Fruit fly (Drosophila melanogaster) whole organism, embryonic: ENCODE measurements around the gene CG7966.

ENCODE experiments used
- Blimp-1 ChIP-seq: fragments of 200-800 bp; sonication (Bioruptor generic); optimal IDR thresholded peaks from 3 replicates; lab custom pipeline; 2018; ENCODE audit warnings: missing biosample characterization, missing genetic modification characterization, mild to moderate bottlenecking, moderate library complexity, missing genetic modification reagents
- CG10209 ChIP-seq: fragments of 200-800 bp; sonication (Bioruptor generic); optimal IDR thresholded peaks from 3 replicates; lab custom pipeline; 2017; ENCODE audit warnings: missing biosample characterization, mild to moderate bottlenecking, missing genetic modification characterization, missing genetic modification reagents
- CG11695 ChIP-seq: fragments of 200-800 bp; sonication (Bioruptor generic); IDR thresholded peaks from 3 replicates; pipeline ENCODE4 v1.3.6; 2022; ENCODE audit warnings: missing biosample characterization, missing genetic modification characterization
- CG1233 ChIP-seq: fragments of 200-800 bp; sonication (Bioruptor generic); optimal IDR thresholded peaks from 4 replicates; lab custom pipeline; 2018; ENCODE audit warnings: missing biosample characterization, mild to moderate bottlenecking, missing genetic modification characterization
- CG12659 ChIP-seq: fragments of 200-800 bp; sonication (Bioruptor generic); optimal IDR thresholded peaks from 3 replicates; lab custom pipeline; 2017; ENCODE audit warnings: mild to moderate bottlenecking, missing biosample characterization, missing genetic modification reagents, missing genetic modification characterization
- CG13287 ChIP-seq: fragments of 200-800 bp; sonication (Bioruptor generic); IDR thresholded peaks from 2 replicates; pipeline ENCODE4 v1.3.6; 2022; ENCODE audit warnings: missing biosample characterization, missing genetic modification characterization; ENCODE audit not compliant: partially characterized antibody
- CG13424 ChIP-seq: fragments of 200-800 bp; sonication (Bioruptor generic); optimal IDR thresholded peaks from 2 replicates; lab custom pipeline; 2019; ENCODE audit warnings: missing biosample characterization, mild to moderate bottlenecking, missing genetic modification characterization, moderate library complexity
- CG14050 ChIP-seq: fragments of 200-800 bp; sonication (Bioruptor generic); IDR thresholded peaks from 3 replicates; pipeline ENCODE4 v1.3.6; 2022; ENCODE audit warnings: missing biosample characterization, missing genetic modification characterization
- CG14441 ChIP-seq: fragments of 200-800 bp; sonication (Bioruptor generic); IDR thresholded peaks from 2 replicates; pipeline ENCODE4 v1.3.6; 2022; ENCODE audit warnings: missing biosample characterization, missing genetic modification characterization
- CG1603 ChIP-seq: fragments of 200-800 bp; sonication (Bioruptor generic); optimal IDR thresholded peaks from 2 replicates; lab custom pipeline; 2019; ENCODE audit warnings: missing biosample characterization, mild to moderate bottlenecking, missing genetic modification characterization, moderate library complexity
- CG17359 ChIP-seq: fragments of 200-800 bp; sonication (Bioruptor generic); optimal IDR thresholded peaks from 3 replicates; lab custom pipeline; 2018; ENCODE audit warnings: missing biosample characterization, mild to moderate bottlenecking, missing genetic modification characterization, moderate library complexity
- CG18764 ChIP-seq: fragments of 200-800 bp; sonication (Bioruptor generic); optimal IDR thresholded peaks from 3 replicates; lab custom pipeline; 2016; ENCODE audit warnings: missing biosample characterization, missing genetic modification characterization
- CG2199 ChIP-seq: fragments of 200-800 bp; sonication (Bioruptor generic); IDR thresholded peaks from 3 replicates; pipeline ENCODE4 v1.3.6; 2022; ENCODE audit warnings: missing biosample characterization, missing genetic modification characterization
- CG2678 ChIP-seq: fragments of 200-800 bp; sonication (Bioruptor generic); optimal IDR thresholded peaks from 3 replicates; lab custom pipeline; 2019; ENCODE audit warnings: missing biosample characterization, mild to moderate bottlenecking, missing genetic modification characterization, moderate library complexity
- CG3407 ChIP-seq: fragments of 200-800 bp; sonication (Bioruptor generic); optimal IDR thresholded peaks from 2 replicates; lab custom pipeline; 2018; ENCODE audit warnings: missing biosample characterization, mild to moderate bottlenecking, missing genetic modification characterization
- CG34422 ChIP-seq: fragments of 200-800 bp; sonication (Bioruptor generic); IDR thresholded peaks from 3 replicates; pipeline ENCODE4 v1.3.6; 2022; ENCODE audit warnings: missing biosample characterization, missing genetic modification characterization
- CG3726 ChIP-seq: fragments of 200-800 bp; sonication (Bioruptor generic); IDR thresholded peaks from 3 replicates; pipeline ENCODE4, ENCODE4 v1.3.6; 2022; ENCODE audit warnings: missing biosample characterization, missing genetic modification characterization
- CG9215 ChIP-seq: fragments of 200-800 bp; sonication (Bioruptor generic); IDR thresholded peaks from 2 replicates; pipeline ENCODE4 v1.3.6; 2022; ENCODE audit warnings: missing biosample characterization, missing genetic modification characterization
- D ChIP-seq, 2 experiments: fragments of 200-800 bp in 1 of 2; fragments of >200 bp in 1 of 2; sonication (Bioruptor generic) in 1 of 2; optimal IDR thresholded peaks; 2 replicates in 1 of 2; 3 replicates in 1 of 2; lab custom pipeline; 2017; ENCODE audit warnings: mild to moderate bottlenecking in 1 of 2, missing biosample characterization in 1 of 2, missing genetic modification characterization in 1 of 2, missing genetic modification reagents in 1 of 2
- D19B ChIP-seq: fragments of 200-800 bp; sonication (Bioruptor generic); optimal IDR thresholded peaks from 2 replicates; lab custom pipeline; 2017; ENCODE audit warnings: missing biosample characterization, mild to moderate bottlenecking, missing genetic modification characterization
- Deaf1 ChIP-seq: fragments of 200-800 bp; optimal IDR thresholded peaks from 3 replicates; lab custom pipeline; 2019; ENCODE audit warnings: missing biosample characterization, mild to moderate bottlenecking, missing genetic modification characterization, moderate library complexity
- Dll ChIP-seq: fragments of 200-800 bp; sonication (Bioruptor generic); IDR thresholded peaks from 4 replicates; pipeline ENCODE4 v1.3.6; 2022; ENCODE audit warnings: missing biosample characterization, missing genetic modification characterization; ENCODE audit not compliant: partially characterized antibody
- Dp ChIP-seq: fragments of 200-800 bp; sonication (Bioruptor generic); optimal IDR thresholded peaks from 2 replicates; lab custom pipeline; 2018; ENCODE audit warnings: missing biosample characterization, mild to moderate bottlenecking, missing genetic modification characterization, moderate library complexity
- Ets65A ChIP-seq: fragments of 200-800 bp; sonication (Bioruptor generic); peaks from one replicate; lab custom pipeline; 2016; ENCODE audit warnings: missing biosample characterization, missing genetic modification characterization
- Med ChIP-seq: fragments of 200-800 bp; sonication (Bioruptor generic); peaks from one replicate; lab custom pipeline; 2016; ENCODE audit warnings: missing biosample characterization, missing genetic modification characterization, mild to moderate bottlenecking, inconsistent platforms, moderate library complexity
- Opbp ChIP-seq: fragments of 200-800 bp; sonication (Bioruptor generic); IDR thresholded peaks from 3 replicates; pipeline ENCODE4 v1.3.6; 2022; ENCODE audit warnings: missing biosample characterization, missing genetic modification characterization; ENCODE audit not compliant: partially characterized antibody
- Optix ChIP-seq: fragments of 200-800 bp; sonication (Bioruptor generic); IDR thresholded peaks from 3 replicates; pipeline ENCODE4 v1.3.6; 2022; ENCODE audit warnings: missing biosample characterization, missing genetic modification characterization
- Pdp1 ChIP-seq, 2 experiments: fragments of 200-800 bp; sonication (Bioruptor generic); optimal IDR thresholded peaks; 3 replicates each; lab custom pipeline; 2016; ENCODE audit warnings: missing biosample characterization in 2 of 2, missing genetic modification characterization in 2 of 2, mild to moderate bottlenecking in 1 of 2, moderate library complexity in 1 of 2
- Stat92E ChIP-seq, 3 experiments: fragments of >200 bp in 2 of 3; fragments of 200-800 bp in 1 of 3; sonication (Bioruptor generic) in 1 of 3; optimal IDR thresholded peaks; 2 replicates each; lab custom pipeline; 2017 to 2019; ENCODE audit warnings: missing biosample characterization in 3 of 3, missing genetic modification characterization in 3 of 3, mild to moderate bottlenecking in 1 of 3, moderate library complexity in 1 of 3
- Xbp1 ChIP-seq: fragments of 200-800 bp; sonication (Bioruptor generic); optimal IDR thresholded peaks from 3 replicates; lab custom pipeline; 2016; ENCODE audit warnings: missing biosample characterization, mild to moderate bottlenecking, missing genetic modification characterization
- abd-A ChIP-seq: fragments of 200-800 bp; sonication (Bioruptor generic); optimal IDR thresholded peaks from 3 replicates; lab custom pipeline; 2019; ENCODE audit warnings: missing biosample characterization, mild to moderate bottlenecking, missing genetic modification characterization, moderate library complexity
- ara ChIP-seq: fragments of 200-800 bp; sonication (Bioruptor generic); IDR thresholded peaks from 2 replicates; pipeline ENCODE4 v1.3.6; 2022; ENCODE audit warnings: missing biosample characterization, missing genetic modification characterization
- btn ChIP-seq: fragments of 200-800 bp; sonication (Bioruptor generic); optimal IDR thresholded peaks from 2 replicates; lab custom pipeline; 2016; ENCODE audit warnings: missing biosample characterization, missing genetic modification characterization
- crol ChIP-seq: fragments of 200-800 bp; sonication (Bioruptor generic); IDR thresholded peaks from 2 replicates; pipeline ENCODE4 v1.3.6; 2022; ENCODE audit warnings: missing biosample characterization, missing genetic modification characterization
- cwo ChIP-seq: fragments of 200-800 bp; sonication (Bioruptor generic); optimal IDR thresholded peaks from 3 replicates; lab custom pipeline; 2017; ENCODE audit warnings: missing biosample characterization, missing genetic modification characterization, mild to moderate bottlenecking, moderate library complexity, missing genetic modification reagents
- esg ChIP-seq: fragments of 200-800 bp; sonication (Bioruptor generic); conservative IDR thresholded peaks from 2 replicates; pipeline ENCODE4 v1.3.6; 2022; ENCODE audit warnings: missing biosample characterization, missing genetic modification characterization
- gem ChIP-seq: fragments of 200-800 bp; sonication (Bioruptor generic); optimal IDR thresholded peaks from 2 replicates; lab custom pipeline; 2019; ENCODE audit warnings: missing biosample characterization, mild to moderate bottlenecking, missing genetic modification characterization, moderate library complexity
- lov ChIP-seq, 2 experiments: fragments of 200-800 bp in 1 of 2; fragments of >200 bp in 1 of 2; sonication (Bioruptor generic) in 1 of 2; IDR thresholded peaks in 1 of 2; optimal IDR thresholded peaks in 1 of 2; 2 replicates in 1 of 2; 3 replicates in 1 of 2; pipeline versions ENCODE4 v1.3.6 to Lab custom; 2017 to 2022; ENCODE audit warnings: missing biosample characterization in 1 of 2, missing genetic modification characterization in 1 of 2
- luna ChIP-seq: fragments of 200-800 bp; sonication (Bioruptor generic); optimal IDR thresholded peaks from 2 replicates; lab custom pipeline; 2016; ENCODE audit warnings: missing biosample characterization, missing genetic modification characterization
- sens ChIP-seq: fragments of 200-800 bp; sonication (Bioruptor generic); peaks from one replicate; lab custom pipeline; 2016; ENCODE audit warnings: missing biosample characterization, missing genetic modification characterization
- vfl ChIP-seq: fragments of 200-800 bp; sonication (Bioruptor generic); optimal IDR thresholded peaks from 2 replicates; lab custom pipeline; 2016; ENCODE audit warnings: missing biosample characterization, missing genetic modification characterization

Gene CG7966

dm6 chr3R:13015811-13016766 lies 35.2 kb downstream of the CG7966 start (continued):
- no peak for TF ChIP-seq lov (optimal IDR thresholded peaks at IDR 0.05; lab: Kevin White, UChicago)
- 0 out of 3 replicates have a peak, but pooled peaks have one; percentile 6 for TF ChIP-seq lov (GFP tag; IDR thresholded peaks at IDR 0.05; lab: Robert Waterston, UW)
- peak; percentile 14 for TF ChIP-seq abd-A (tag; lab: Kevin White, UChicago)

DNA sequence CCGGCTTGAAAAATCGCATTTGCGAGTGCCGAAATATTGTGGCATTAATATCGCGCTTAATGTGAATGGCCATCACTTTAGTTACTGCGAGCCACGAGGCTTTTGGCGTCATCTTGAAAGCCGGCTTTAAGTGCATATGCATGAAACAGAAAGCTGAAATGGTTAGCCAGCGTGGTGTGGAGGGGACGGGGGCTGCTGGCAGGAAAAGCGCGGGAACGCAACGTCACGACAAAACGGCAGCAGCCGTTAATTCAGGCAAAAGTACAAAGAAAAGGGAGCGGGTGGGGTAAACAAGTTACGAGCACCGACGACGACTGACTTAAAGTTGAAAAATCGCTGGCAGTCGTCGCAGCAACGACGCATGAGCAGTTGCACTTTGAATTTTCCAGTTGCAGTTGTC lies 35.9 kb downstream of the CG7966 start:
- TF ChIP-seq Pdp1 (GFP tag; optimal IDR thresholded peaks at IDR 0.05; lab: Kevin White, UChicago) (peak in 1 of 2 experiments; percentile 19), Deaf1 (tag; lab: Kevin White, UChicago) (peak; percentile 52), CG12659 (GFP tag; lab: Kevin White, UChicago) (no peak), vfl (no peak), Dll (GFP tag; lab: Robert Waterston, UW) (0 out of 4 replicates have a peak, but pooled peaks have one; percentile 20), Blimp-1 (GFP tag; lab: Kevin White, UChicago) (peak; percentile 57), Dp (GFP tag; lab: Kevin White, UChicago) (peak; percentile 5), CG18764 (no peak), Ets65A (GFP tag; lab: Kevin White, UChicago) (no peak), Med (peak; percentile 0), CG2199 (GFP tag; lab: Robert Waterston, UW) (0 out of 3 replicates have a peak, but pooled peaks have one; percentile 12), CG3726 (GFP tag; lab: Robert Waterston, UW) (no peak), crol (GFP tag; lab: Robert Waterston, UW) (peak; percentile 63), CG34422 (GFP tag; lab: Robert Waterston, UW) (peak; percentile 20; the same call in 1 of the 3 replicates)

DNA sequence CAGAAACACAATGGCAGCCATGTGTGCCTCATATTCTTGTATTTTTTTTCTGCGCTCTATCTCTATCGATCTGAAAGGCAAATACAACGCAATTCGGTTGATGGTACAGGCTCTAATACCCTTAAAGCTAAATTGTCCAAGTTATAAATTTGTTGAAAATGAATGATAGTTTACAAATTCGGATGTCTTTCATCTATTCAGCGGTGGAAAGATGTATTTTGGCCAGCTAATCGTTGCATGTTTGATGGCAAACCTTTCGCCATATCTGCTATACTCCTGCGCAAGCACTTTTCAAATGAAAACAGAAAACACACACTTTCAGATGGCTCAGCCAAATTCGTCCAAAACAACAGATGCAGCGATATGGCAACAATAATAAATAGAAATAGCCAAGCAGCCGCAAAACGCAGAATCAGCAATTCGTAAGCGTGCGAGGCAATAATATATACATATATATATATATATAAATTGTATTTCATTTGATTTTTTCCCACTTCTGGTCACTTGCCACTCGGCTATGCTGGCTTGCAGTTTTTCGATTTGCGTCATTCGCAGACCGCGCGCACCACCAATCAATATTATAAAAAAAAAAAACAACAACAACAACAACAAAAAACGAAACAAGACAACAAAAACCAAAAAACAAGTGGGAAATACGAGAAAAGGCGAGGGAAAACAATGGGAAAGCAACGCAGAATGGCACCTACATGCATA lies 36.9 kb downstream of the CG7966 start:
- no peak for TF ChIP-seq D (optimal IDR thresholded peaks at IDR 0.05; lab: Kevin White, UChicago)
- TF ChIP-seq D (GFP tag; optimal IDR thresholded peaks at IDR 0.05; lab: Kevin White, UChicago): no peak
- TF ChIP-seq Optix (GFP tag; lab: Robert Waterston, UW): no peak
- peak; percentile 0 for TF ChIP-seq Xbp1 (GFP tag; lab: Kevin White, UChicago)
- TF ChIP-seq CG1603: peak; percentile 33
- TF ChIP-seq Stat92E (GFP tag; optimal IDR thresholded peaks at IDR 0.05; lab: Kevin White, UChicago): peak in 1 of 3 experiments; percentile 20
- TF ChIP-seq CG1233 (GFP tag; lab: Kevin White, UChicago): no peak
- 0 out of 2 replicates have a peak, but pooled peaks have one; percentile 35 for TF ChIP-seq CG14441 (GFP tag; lab: Robert Waterston, UW)
- TF ChIP-seq luna (GFP tag; lab: Kevin White, UChicago): no peak
- no peak for TF ChIP-seq Opbp (GFP tag; lab: Robert Waterston, UW)
- TF ChIP-seq CG11695 (GFP tag; lab: Robert Waterston, UW): 0 out of 3 replicates have a peak, but pooled peaks have one; percentile 16
- peak; percentile 8 for TF ChIP-seq CG13424 (tag; lab: Kevin White, UChicago)
- no peak for TF ChIP-seq esg (GFP tag; lab: Robert Waterston, UW)
- no peak for TF ChIP-seq CG13287 (GFP tag; lab: Robert Waterston, UW)
- peak; percentile 26; the same call in 1 of the 2 replicates for TF ChIP-seq CG9215 (GFP tag; lab: Robert Waterston, UW)
- peak; percentile 20 for TF ChIP-seq CG2678 (tag; lab: Kevin White, UChicago)
- no peak for TF ChIP-seq CG10209 (GFP tag; lab: Kevin White, UChicago)
- TF ChIP-seq CG17359 (tag; lab: Kevin White, UChicago): peak; percentile 21
- no peak for TF ChIP-seq btn (GFP tag; lab: Kevin White, UChicago)
- TF ChIP-seq cwo (GFP tag; lab: Kevin White, UChicago): peak; percentile 13
- peak; percentile 40 for TF ChIP-seq sens (GFP tag; lab: Kevin White, UChicago)
- peak; percentile 16; the same call in 1 of the 3 replicates for TF ChIP-seq CG14050 (GFP tag; lab: Robert Waterston, UW)
- peak; percentile 29 for TF ChIP-seq gem (tag; lab: Kevin White, UChicago)
- TF ChIP-seq ara (GFP tag; lab: Robert Waterston, UW): 0 out of 2 replicates have a peak, but pooled peaks have one; percentile 33
- TF ChIP-seq CG3407 (GFP tag; lab: Kevin White, UChicago): no peak
- no peak for TF ChIP-seq D19B
